Worm (Caenorhabditis elegans) whole organism, L1 larva: ENCODE data around the gene ZK1086.3.

ENCODE experiments used
- C16A3.4 ChIP-seq: fragments of 150-350 bp; optimal IDR thresholded peaks from 2 replicates; lab custom pipeline; 2014; ENCODE audit warnings: missing biosample characterization, missing genetic modification characterization
- F16B12.6 ChIP-seq: fragments of 150-350 bp; optimal IDR thresholded peaks from 2 replicates; lab custom pipeline; 2014; ENCODE audit warnings: missing biosample characterization, missing genetic modification characterization
- aha-1 ChIP-seq: fragments of 150-350 bp; optimal IDR thresholded peaks from 2 replicates; lab custom pipeline; 2014; ENCODE audit warnings: missing biosample characterization, missing genetic modification characterization
- ceh-63 ChIP-seq: fragments of 200-800 bp; sonication (Bioruptor generic); optimal IDR thresholded peaks from 2 replicates; lab custom pipeline; 2018; ENCODE audit warnings: mild to moderate bottlenecking, missing genetic modification characterization, missing compliant biosample characterization
- ceh-88 ChIP-seq: fragments of 200-800 bp; sonication (Bioruptor generic); IDR thresholded peaks from 2 replicates; pipeline ENCODE4 v1.3.6; 2022; ENCODE audit warnings: missing genetic modification characterization, missing compliant biosample characterization
- ceh-90 ChIP-seq: sonication (generic microtip); optimal IDR thresholded peaks from 2 replicates; lab custom pipeline; 2016; ENCODE audit warnings: missing genetic modification characterization, missing compliant biosample characterization
- ces-1 ChIP-seq: fragments of 150-350 bp; optimal IDR thresholded peaks from 2 replicates; lab custom pipeline; 2014; ENCODE audit warnings: missing biosample characterization, missing genetic modification reagents, missing genetic modification characterization
- dsc-1 ChIP-seq: sonication (generic microtip); optimal IDR thresholded peaks from 2 replicates; lab custom pipeline; 2016; ENCODE audit warnings: mild to moderate bottlenecking, missing genetic modification characterization, missing compliant biosample characterization
- efl-1 ChIP-seq, 4 experiments: fragments of 150-350 bp; optimal IDR thresholded peaks in 3 of 4; peaks in 1 of 4; 1 replicate in 1 of 4; 2 replicates in 3 of 4; lab custom pipeline; 2014; ENCODE audit warnings: missing biosample characterization in 2 of 4, missing genetic modification characterization in 2 of 4, missing genetic modification reagents in 2 of 4
- efl-3 ChIP-seq: fragments of 200-800 bp; sonication (Bioruptor generic); optimal IDR thresholded peaks from 2 replicates; lab custom pipeline; 2018; ENCODE audit warnings: mild to moderate bottlenecking, missing genetic modification characterization, missing compliant biosample characterization
- egl-13 ChIP-seq: sonication (generic microtip); optimal IDR thresholded peaks from 2 replicates; lab custom pipeline; 2016; ENCODE audit warnings: missing genotype, missing genetic modification reagents, missing genetic modification characterization, missing compliant biosample characterization
- elt-2 ChIP-seq: sonication (generic microtip); optimal IDR thresholded peaks from 2 replicates; lab custom pipeline; 2016; ENCODE audit warnings: missing genetic modification characterization, mild to moderate bottlenecking, inconsistent platforms, missing compliant biosample characterization, missing genetic modification reagents
- elt-3 ChIP-seq, 6 experiments: fragments of 150-350 bp in 1 of 6; sonication (generic microtip); optimal IDR thresholded peaks; 2 replicates each; lab custom pipeline; 2017 to 2018; ENCODE audit warnings: missing biosample characterization in 6 of 6, missing genetic modification characterization in 6 of 6, inconsistent platforms in 1 of 6
- fkh-4 ChIP-seq: sonication (generic microtip); optimal IDR thresholded peaks from 2 replicates; lab custom pipeline; 2016; ENCODE audit warnings: missing compliant biosample characterization, missing genetic modification characterization, borderline replicate concordance
- fkh-8 ChIP-seq: sonication (generic microtip); optimal IDR thresholded peaks from 2 replicates; lab custom pipeline; 2016; ENCODE audit warnings: mild to moderate bottlenecking, missing genetic modification characterization, missing compliant biosample characterization
- fos-1 ChIP-seq: fragments of 150-350 bp; optimal IDR thresholded peaks from 2 replicates; lab custom pipeline; 2014; ENCODE audit warnings: missing biosample characterization, missing genetic modification characterization
- grh-1 ChIP-seq: fragments of 200-800 bp; sonication (Bioruptor generic); IDR thresholded peaks from 2 replicates; pipeline ENCODE4 v1.3.6; 2022; ENCODE audit warnings: missing genetic modification reagents, missing genetic modification characterization, missing compliant biosample characterization
- hlh-17 ChIP-seq: fragments of 200-800 bp; sonication (Bioruptor generic); optimal IDR thresholded peaks from 2 replicates; lab custom pipeline; 2018; ENCODE audit warnings: missing genetic modification characterization, mild to moderate bottlenecking, missing compliant biosample characterization, moderate library complexity, borderline replicate concordance
- hlh-4 ChIP-seq: sonication (generic microtip); optimal IDR thresholded peaks from 2 replicates; lab custom pipeline; 2016; ENCODE audit warnings: mild to moderate bottlenecking, missing genetic modification characterization, missing compliant biosample characterization
- lin-15B ChIP-seq: fragments of 150-350 bp; sonication (generic microtip); optimal IDR thresholded peaks from 3 replicates; lab custom pipeline; 2014; ENCODE audit warnings: missing biosample characterization, missing genetic modification characterization
- lin-35 ChIP-seq, 2 experiments: fragments of 150-350 bp; optimal IDR thresholded peaks; 2 replicates each; lab custom pipeline; 2014; ENCODE audit warnings: missing biosample characterization in 2 of 2, missing genetic modification characterization in 2 of 2, missing genetic modification reagents in 2 of 2
- lir-3 ChIP-seq: sonication (generic microtip); optimal IDR thresholded peaks from 2 replicates; lab custom pipeline; 2016; ENCODE audit warnings: mild to moderate bottlenecking, missing genetic modification characterization, moderate library complexity, missing compliant biosample characterization; ENCODE audit not compliant: poor library complexity
- mdl-1 ChIP-seq, 2 experiments: fragments of 150-350 bp; optimal IDR thresholded peaks; 2 replicates each; lab custom pipeline; 2014 to 2017; ENCODE audit warnings: missing biosample characterization in 2 of 2, missing genetic modification characterization in 2 of 2, inconsistent platforms in 1 of 2
- mef-2 ChIP-seq: fragments of 150-350 bp; optimal IDR thresholded peaks from 2 replicates; lab custom pipeline; 2014; ENCODE audit warnings: missing biosample characterization, missing genetic modification characterization
- mep-1 ChIP-seq: fragments of 150-350 bp; optimal IDR thresholded peaks from 2 replicates; lab custom pipeline; 2014; ENCODE audit warnings: missing biosample characterization, missing genetic modification characterization
- nhr-11 ChIP-seq: fragments of 150-350 bp; optimal IDR thresholded peaks from 2 replicates; lab custom pipeline; 2014; ENCODE audit warnings: missing biosample characterization, missing genetic modification characterization
- nhr-19 ChIP-seq: fragments of 200-800 bp; sonication (Bioruptor generic); conservative IDR thresholded peaks from 2 replicates; pipeline ENCODE4 v1.3.6; 2022; ENCODE audit warnings: missing genetic modification characterization, missing compliant biosample characterization
- nhr-20 ChIP-seq: sonication (generic microtip); optimal IDR thresholded peaks from 2 replicates; lab custom pipeline; 2016; ENCODE audit warnings: mild to moderate bottlenecking, missing genetic modification characterization, missing compliant biosample characterization
- nhr-237 ChIP-seq: fragments of 150-350 bp; optimal IDR thresholded peaks from 2 replicates; lab custom pipeline; 2014; ENCODE audit warnings: missing biosample characterization, missing genetic modification characterization
- nhr-28 ChIP-seq: fragments of 150-350 bp; optimal IDR thresholded peaks from 2 replicates; lab custom pipeline; 2014; ENCODE audit warnings: missing biosample characterization, missing genetic modification characterization
- nhr-47 ChIP-seq: sonication (generic microtip); optimal IDR thresholded peaks from 2 replicates; lab custom pipeline; 2016; ENCODE audit warnings: mild to moderate bottlenecking, missing genetic modification characterization, moderate library complexity, missing compliant biosample characterization
- nhr-71 ChIP-seq: sonication (generic microtip); optimal IDR thresholded peaks from 2 replicates; lab custom pipeline; 2016; ENCODE audit warnings: mild to moderate bottlenecking, missing genetic modification characterization, moderate library complexity, missing compliant biosample characterization
- nhr-76 ChIP-seq: sonication (generic microtip); optimal IDR thresholded peaks from 2 replicates; lab custom pipeline; 2017; ENCODE audit warnings: missing biosample characterization, missing genetic modification characterization
- nhr-84 ChIP-seq: sonication (generic microtip); optimal IDR thresholded peaks from 2 replicates; lab custom pipeline; 2017; ENCODE audit warnings: missing biosample characterization, missing genetic modification characterization
- nhr-85 ChIP-seq: sonication (generic microtip); peaks from one replicate; lab custom pipeline; 2016; ENCODE audit warnings: missing genetic modification characterization, inconsistent platforms, missing compliant biosample characterization
- nhr-90 ChIP-seq: sonication (generic microtip); optimal IDR thresholded peaks from 2 replicates; lab custom pipeline; 2016; ENCODE audit warnings: mild to moderate bottlenecking, missing genetic modification characterization, missing compliant biosample characterization; ENCODE audit not compliant: poor library complexity
- pax-3 ChIP-seq: fragments of 200-800 bp; sonication (Bioruptor generic); optimal IDR thresholded peaks from 2 replicates; lab custom pipeline; 2018; ENCODE audit warnings: mild to moderate bottlenecking, missing genetic modification characterization, moderate library complexity, missing compliant biosample characterization
- skn-1 ChIP-seq: fragments of 150-350 bp; optimal IDR thresholded peaks from 2 replicates; lab custom pipeline; 2014; ENCODE audit warnings: missing biosample characterization, missing genetic modification characterization
- snu-23 ChIP-seq: sonication (generic microtip); optimal IDR thresholded peaks from 2 replicates; lab custom pipeline; 2016; ENCODE audit warnings: missing genetic modification characterization, missing compliant biosample characterization
- sptf-1 ChIP-seq: fragments of 150-350 bp; optimal IDR thresholded peaks from 2 replicates; lab custom pipeline; 2014; ENCODE audit warnings: missing biosample characterization, missing genetic modification characterization
- tbx-2 ChIP-seq: sonication (generic microtip); optimal IDR thresholded peaks from 2 replicates; lab custom pipeline; 2016; ENCODE audit warnings: missing genetic modification characterization, missing compliant biosample characterization
- tlp-1 ChIP-seq: fragments of 150-350 bp; optimal IDR thresholded peaks from 2 replicates; lab custom pipeline; 2014; ENCODE audit warnings: missing biosample characterization, missing genetic modification characterization
- unc-98 ChIP-seq: fragments of 200-800 bp; sonication (Bioruptor generic); IDR thresholded peaks from 2 replicates; pipeline ENCODE4 v1.3.6; 2022; ENCODE audit warnings: missing genetic modification characterization, missing compliant biosample characterization
- vab-15 ChIP-seq: sonication (generic microtip); optimal IDR thresholded peaks from 2 replicates; lab custom pipeline; 2017; ENCODE audit warnings: missing genotype, mild to moderate bottlenecking, missing genetic modification characterization, missing compliant biosample characterization

Gene ZK1086.3

DNA sequence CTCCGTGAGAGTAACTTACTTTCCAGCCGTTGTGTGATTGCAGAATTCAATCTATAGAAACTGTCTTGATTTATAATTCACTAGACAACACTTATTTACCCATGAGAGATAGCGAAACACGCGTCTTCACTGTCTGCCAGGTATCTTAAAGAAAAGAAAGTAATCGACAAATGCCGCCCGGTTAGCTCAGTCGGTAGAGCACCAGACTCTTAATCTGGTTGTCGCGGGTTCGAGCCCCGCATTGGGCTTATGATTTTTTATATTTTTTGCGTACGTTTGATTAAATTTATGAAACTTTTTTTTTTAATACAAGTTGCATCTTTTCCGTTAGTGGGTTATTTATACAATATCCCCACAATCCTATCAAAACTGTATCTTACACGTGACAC, 8.6 kb upstream of the ZK1086.3 start (continued):
- TF ChIP-seq vab-15 (tag; lab: Kevin White, UChicago) (no peak), dsc-1 (no peak), lin-35 (GFP tag; optimal IDR thresholded peaks at IDR 0.05; lab: Kevin White, UChicago) (peak in 1 of 2 experiments; percentile 23), ces-1 (GFP tag; lab: Kevin White, UChicago) (no peak), nhr-47 (tag; lab: Kevin White, UChicago) (no peak), aha-1 (tag; lab: Kevin White, UChicago) (no peak), elt-2 (tag; lab: Kevin White, UChicago) (peak; percentile 38), lir-3 (tag; lab: Kevin White, UChicago) (no peak), nhr-19 (GFP tag; lab: Robert Waterston, UW) (peak; percentile 42), elt-3 (tag; optimal IDR thresholded peaks at IDR 0.05; lab: Kevin White, UChicago) (peak in 1 of 6 experiments; percentile 30), ceh-88 (GFP tag; lab: Robert Waterston, UW) (no peak), ceh-90 (no peak), efl-1 (optimal IDR thresholded peaks at IDR 0.05; lab: Kevin White, UChicago) (no peak), efl-1 (GFP tag; optimal IDR thresholded peaks at IDR 0.05 in 1 of 2; lab: Kevin White, UChicago) (peak in 1 of 2 experiments; percentile 89), tlp-1 (tag; lab: Kevin White, UChicago) (no peak)

DNA sequence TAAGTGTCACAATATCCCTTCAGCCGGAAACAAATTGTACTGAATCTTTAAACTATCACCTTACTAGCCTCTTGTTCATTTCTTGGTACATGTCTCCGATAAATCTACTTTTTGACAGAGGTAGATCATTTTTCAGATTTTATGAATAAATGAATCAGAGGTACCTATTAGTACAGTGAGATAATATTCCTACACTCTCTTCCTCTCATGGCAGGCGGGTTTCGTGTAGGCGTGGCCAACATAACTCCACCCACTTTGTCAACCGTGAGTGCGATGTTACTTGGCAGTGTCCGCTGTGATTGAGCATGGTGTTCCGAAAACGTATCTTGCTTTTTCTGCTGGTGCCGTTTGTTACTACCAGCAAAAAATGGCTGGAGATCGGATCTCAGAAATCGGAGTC, 5.4 kb upstream of the ZK1086.3 start, which contains the start of gene F55F3.4:
Gene F55F3.4, plus strand, starts transcription at position 301 of the 400 bp plus-strand sequence.
- TF ChIP-seq grh-1 (GFP tag; lab: Robert Waterston, UW): no peak
- TF ChIP-seq fkh-4 (tag; lab: Kevin White, UChicago): no peak
- TF ChIP-seq tbx-2: no peak
- TF ChIP-seq nhr-76 (tag; lab: Kevin White, UChicago): no peak
- TF ChIP-seq nhr-84 (tag; lab: Kevin White, UChicago): no peak
- no peak for TF ChIP-seq nhr-28 (tag; lab: Kevin White, UChicago)
- no peak for TF ChIP-seq nhr-20
- TF ChIP-seq nhr-237 (tag; lab: Kevin White, UChicago): no peak
- no peak for TF ChIP-seq fkh-8
- no peak for TF ChIP-seq lin-35 (GFP tag; optimal IDR thresholded peaks at IDR 0.05; lab: Kevin White, UChicago)
- TF ChIP-seq mef-2 (tag; lab: Kevin White, UChicago): no peak
- no peak for TF ChIP-seq vab-15 (tag; lab: Kevin White, UChicago)
- no peak for TF ChIP-seq ceh-90
- no peak for TF ChIP-seq nhr-85 (tag; lab: Kevin White, UChicago)
- TF ChIP-seq sptf-1 (tag; lab: Kevin White, UChicago): no peak
- TF ChIP-seq nhr-90 (tag; lab: Kevin White, UChicago): no peak
- no peak for TF ChIP-seq mdl-1 (tag; optimal IDR thresholded peaks at IDR 0.05; lab: Kevin White, UChicago)

DNA sequence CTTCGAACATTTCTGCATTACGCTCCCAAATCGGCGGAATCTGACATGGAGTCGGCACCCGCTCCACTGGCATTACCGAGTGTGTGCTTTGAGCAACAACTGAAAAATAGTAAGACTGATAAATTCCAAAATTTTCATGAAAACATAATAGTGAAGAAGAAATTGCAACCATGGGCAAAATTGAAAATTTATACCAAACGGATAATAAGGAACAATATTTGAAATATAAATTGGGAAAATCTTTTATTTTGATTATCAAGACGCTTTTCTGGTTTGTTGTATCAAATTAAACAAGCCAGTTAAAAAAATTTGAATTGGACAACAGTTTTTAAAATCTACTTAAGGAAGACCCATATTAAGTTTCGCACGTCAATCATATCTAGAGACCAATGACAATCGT, 2.9 kb downstream of the ZK1086.3 start, which contains the start of gene ZK1086.2:
Gene ZK1086.2, minus strand, starts transcription at position 101 of the 400 bp plus-strand sequence.
- TF ChIP-seq egl-13 (tag; lab: Kevin White, UChicago) (no peak), ceh-63 (GFP tag; lab: Kevin White, UChicago) (no peak), unc-98 (GFP tag; lab: Robert Waterston, UW) (no peak), mep-1 (tag; lab: Kevin White, UChicago) (no peak), fos-1 (tag; lab: Kevin White, UChicago) (no peak)

DNA sequence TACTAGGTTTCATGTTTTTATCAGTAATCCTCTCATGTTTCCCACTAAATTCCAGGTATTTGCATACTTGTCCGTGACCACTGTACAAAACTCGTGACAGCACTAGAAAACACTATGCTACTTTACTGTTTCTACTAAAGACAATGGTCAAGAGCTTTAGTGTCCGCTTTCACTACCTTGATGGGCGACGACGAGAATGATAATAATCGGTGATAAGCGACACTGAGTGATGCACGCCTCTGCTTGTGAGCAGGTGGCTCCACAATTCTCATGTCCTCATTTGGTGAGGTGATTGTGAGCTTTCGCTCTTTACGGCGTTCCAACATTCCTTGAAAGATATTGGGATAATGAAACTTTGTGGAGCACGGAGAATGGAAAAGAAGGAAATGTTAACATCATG, 12.6 kb downstream of the ZK1086.3 start:
- TF ChIP-seq snu-23 (GFP tag; lab: Kevin White, UChicago) (no peak), C16A3.4 (tag; lab: Kevin White, UChicago) (no peak), nhr-90 (tag; lab: Kevin White, UChicago) (peak; percentile 24), efl-3 (GFP tag; lab: Kevin White, UChicago) (no peak), grh-1 (GFP tag; lab: Robert Waterston, UW) (no peak), lir-3 (tag; lab: Kevin White, UChicago) (no peak), nhr-28 (tag; lab: Kevin White, UChicago) (no peak), efl-1 (optimal IDR thresholded peaks at IDR 0.05; lab: Kevin White, UChicago) (no peak), efl-1 (GFP tag; optimal IDR thresholded peaks at IDR 0.05 in 1 of 2; lab: Kevin White, UChicago) (peak in 1 of 2 experiments; percentile 84), hlh-4 (tag; lab: Kevin White, UChicago) (no peak), F16B12.6 (tag; lab: Kevin White, UChicago) (no peak), skn-1 (tag; lab: Kevin White, UChicago) (no peak), ceh-88 (GFP tag; lab: Robert Waterston, UW) (no peak), nhr-20 (peak; percentile 37), nhr-71 (tag; lab: Kevin White, UChicago) (peak; percentile 29), lin-15B (tag; lab: Kevin White, UChicago) (no peak), pax-3 (tag; lab: Kevin White, UChicago) (no peak), ces-1 (GFP tag; lab: Kevin White, UChicago) (no peak), hlh-17 (no peak), ceh-90 (no peak), nhr-85 (tag; lab: Kevin White, UChicago) (no peak), lin-35 (GFP tag; optimal IDR thresholded peaks at IDR 0.05; lab: Kevin White, UChicago) (peak in 1 of 2 experiments; percentile 41), nhr-11 (tag; lab: Kevin White, UChicago) (no peak), egl-13 (tag; lab: Kevin White, UChicago) (no peak), elt-2 (tag; lab: Kevin White, UChicago) (peak; percentile 93)
- TF ChIP-seq, all 84 proteins: peak for 6
